Worm (Caenorhabditis elegans) whole organism, young adult: Measurements from ENCODE around the gene clec-215.

ENCODE experiments used
- akir-1 ChIP-seq: fragments of 200-800 bp; sonication (Bioruptor generic); optimal IDR thresholded peaks from 2 replicates; lab custom pipeline; 2018; ENCODE audit warnings: mild to moderate bottlenecking, missing genetic modification characterization, moderate library complexity, missing compliant biosample characterization
- him-1 ChIP-seq: sonication (generic microtip); optimal IDR thresholded peaks from 2 replicates; lab custom pipeline; 2016; ENCODE audit warnings: missing genotype, missing genetic modification reagents, missing genetic modification characterization, missing compliant biosample characterization
- nhr-120 ChIP-seq: fragments of 200-800 bp; sonication (Bioruptor generic); IDR thresholded peaks from 2 replicates; pipeline ENCODE4 v1.3.6; 2022; ENCODE audit warnings: missing genetic modification characterization, missing compliant biosample characterization
- pha-4 ChIP-seq: fragments of 150-350 bp; sonication (generic microtip); optimal IDR thresholded peaks from 2 replicates; lab custom pipeline; 2014; ENCODE audit warnings: missing biosample characterization, missing genetic modification reagents, missing genetic modification characterization
- tbp1 ChIP-seq: fragments of 200-800 bp; sonication (Bioruptor generic); optimal IDR thresholded peaks from 2 replicates; lab custom pipeline; 2018; ENCODE audit warnings: mild to moderate bottlenecking, missing genetic modification characterization, missing compliant biosample characterization
- unc-130 ChIP-seq: sonication (generic microtip); optimal IDR thresholded peaks from 2 replicates; lab custom pipeline; 2016; ENCODE audit warnings: missing genetic modification reagents, missing genetic modification characterization, missing compliant biosample characterization

- TF ChIP-seq him-1 (tag; lab: Kevin White, UChicago) (no peak), pha-4 (tag; lab: Kevin White, UChicago) (no peak), unc-130 (GFP tag; lab: Kevin White, UChicago) (no peak), akir-1 (no peak), nhr-120 (GFP tag; lab: Robert Waterston, UW) (no peak), tbp1 (GFP tag; lab: Kevin White, UChicago) (no peak)
Measured at ce11 chrV:7570290-7570689, 41.9 kb upstream of the clec-215 start, which contains the start of gene clec-212.
